Fruit fly (Drosophila melanogaster): ENCODE results near the gene RhoGAP92B.

The RhoGAP92B gene

dm6 chr3R:19880431-19880939, 24.5 kb upstream of the RhoGAP92B start (continued):
- TF ChIP-seq CG6765 (GFP tag; optimal IDR thresholded peaks at IDR 0.05) (peak; percentile 66), chif (GFP tag; optimal IDR thresholded peaks at IDR 0.05) (peak; percentile 13 to 24), CkIIα-i1 (GFP tag; IDR thresholded peaks at IDR 0.05) (no peak), Dek (tag; optimal IDR thresholded peaks at IDR 0.05) (peak; percentile 27), lab (GFP tag; optimal IDR thresholded peaks at IDR 0.05) (peak; percentile 78), D (optimal IDR thresholded peaks at IDR 0.05) (no peak), D (GFP tag; optimal IDR thresholded peaks at IDR 0.05) (peak; percentile 29), CG15011 (GFP tag; optimal IDR thresholded peaks at IDR 0.05) (peak; percentile 20), wdn (GFP tag; IDR thresholded peaks at IDR 0.05) (peak; percentile 51; the same call in 1 of the 2 replicates), seq (GFP tag; IDR thresholded peaks at IDR 0.05) (peak; percentile 55; the same call in 1 of the 2 replicates), corto (GFP tag; optimal IDR thresholded peaks at IDR 0.05) (peak; percentile 51), Dref (GFP tag; IDR thresholded peaks at IDR 0.05) (no peak), fd64A (GFP tag; optimal IDR thresholded peaks at IDR 0.05) (peak; percentile 53), Nf-YC (tag; optimal IDR thresholded peaks at IDR 0.05) (peak; percentile 68), sim (GFP tag; IDR thresholded peaks at IDR 0.05) (no peak), NC2α (GFP tag; optimal IDR thresholded peaks at IDR 0.05) (no peak), Ssrp (tag; optimal IDR thresholded peaks at IDR 0.05) (peak; percentile 38), amos (GFP tag; IDR thresholded peaks at IDR 0.05; ENCODE audit: partially characterized antibody) (no peak), Side (GFP tag; optimal IDR thresholded peaks at IDR 0.05) (peak; percentile 58), Hr3 (GFP tag; optimal IDR thresholded peaks at IDR 0.05) (peak; percentile 23), CG13624 (GFP tag; optimal IDR thresholded peaks at IDR 0.05) (peak; percentile 46), Dbx (GFP tag; IDR thresholded peaks at IDR 0.05) (peak; percentile 48; the same call in 1 of the 3 replicates), Med (GFP tag) (peak; percentile 88), CG3065 (GFP tag; optimal IDR thresholded peaks at IDR 0.05) (no peak), CG8765 (GFP tag; IDR thresholded peaks at IDR 0.05) (no peak), sqz (GFP tag; optimal IDR thresholded peaks at IDR 0.05) (peak; percentile 59), CG10267 (tag; optimal IDR thresholded peaks at IDR 0.05) (peak; percentile 12), pzg (GFP tag; optimal IDR thresholded peaks at IDR 0.05) (no peak), en (GFP tag; optimal IDR thresholded peaks at IDR 0.05) (peak; percentile 48), slp2 (GFP tag; optimal IDR thresholded peaks at IDR 0.05) (no peak), CG14014 (GFP tag; IDR thresholded peaks at IDR 0.05) (peak; percentile 24; the same call in 1 of the 2 replicates), CG10147 (GFP tag; optimal IDR thresholded peaks at IDR 0.05) (peak; percentile 54), Mes4 (GFP tag; optimal IDR thresholded peaks at IDR 0.05) (no peak), zfh1 (GFP tag; IDR thresholded peaks at IDR 0.05) (no peak; the same call in 2 of the 3 replicates), al (GFP tag; IDR thresholded peaks at IDR 0.05) (0 out of 2 replicates have a peak, but pooled peaks have one; percentile 23), CG14710 (tag; optimal IDR thresholded peaks at IDR 0.05) (peak; percentile 28), unc-4 (GFP tag; IDR thresholded peaks at IDR 0.05; ENCODE audit: partially characterized antibody) (no peak), CG6813 (GFP tag; optimal IDR thresholded peaks at IDR 0.05) (peak; percentile 56), CoRest (tag; optimal IDR thresholded peaks at IDR 0.05) (peak; percentile 63), pum (GFP tag; optimal IDR thresholded peaks at IDR 0.05) (peak; percentile 24), shn (GFP tag; optimal IDR thresholded peaks at IDR 0.05) (peak; percentile 27), HLHmδ (GFP tag; optimal IDR thresholded peaks at IDR 0.05) (peak; percentile 31), zfh2 (GFP tag; optimal IDR thresholded peaks at IDR 0.05) (no peak), fd96Cb (tag; optimal IDR thresholded peaks at IDR 0.05) (peak; percentile 1), ATbp (GFP tag; optimal IDR thresholded peaks at IDR 0.05) (peak; percentile 54), pb (GFP tag; optimal IDR thresholded peaks at IDR 0.05) (no peak), CG18262 (tag; optimal IDR thresholded peaks at IDR 0.05) (peak; percentile 61), CG34376 (GFP tag; optimal IDR thresholded peaks at IDR 0.05) (peak; percentile 77), Camta (GFP tag; optimal IDR thresholded peaks at IDR 0.05) (peak; percentile 37), Drgx (GFP tag; IDR thresholded peaks at IDR 0.05) (peak; percentile 37; the same call in 1 of the 2 replicates)

All from whole organism, embryonic.